Fruit fly (Drosophila melanogaster) whole organism, embryonic: Measurements from ENCODE around the gene CG8128.

ENCODE experiments used
- Aef1 ChIP-seq: fragments of 200-800 bp; sonication (Bioruptor generic); IDR thresholded peaks from 3 replicates; pipeline ENCODE4 v1.3.6; 2022; ENCODE audit warnings: missing biosample characterization, missing genetic modification characterization
- Asciz ChIP-seq: fragments of 200-800 bp; sonication (Bioruptor generic); optimal IDR thresholded peaks from 2 replicates; lab custom pipeline; 2017; ENCODE audit warnings: missing biosample characterization, mild to moderate bottlenecking, missing genetic modification characterization, missing genetic modification reagents
- Bgb ChIP-seq: fragments of 200-800 bp; sonication (Bioruptor generic); IDR thresholded peaks from 2 replicates; pipeline ENCODE4 v1.3.6; 2022; ENCODE audit warnings: missing biosample characterization, missing genetic modification characterization; ENCODE audit not compliant: partially characterized antibody
- CG1024 ChIP-seq: fragments of 200-800 bp; sonication (Bioruptor generic); IDR thresholded peaks from 2 replicates; pipeline ENCODE4 v1.3.6; 2022; ENCODE audit warnings: missing biosample characterization, missing genetic modification characterization
- CG10274 ChIP-seq: fragments of 200-800 bp; sonication (Bioruptor generic); optimal IDR thresholded peaks from 3 replicates; lab custom pipeline; 2017; ENCODE audit warnings: missing biosample characterization, mild to moderate bottlenecking, missing genetic modification characterization
- CG10366 ChIP-seq: fragments of 200-800 bp; sonication (Bioruptor generic); IDR thresholded peaks from 2 replicates; pipeline ENCODE4 v1.3.6; 2022; ENCODE audit warnings: missing biosample characterization, missing genetic modification characterization
- CG10979 ChIP-seq: fragments of 200-800 bp; sonication (Bioruptor generic); optimal IDR thresholded peaks from 2 replicates; lab custom pipeline; 2018; ENCODE audit warnings: missing biosample characterization, mild to moderate bottlenecking, missing genetic modification characterization, moderate library complexity
- CG11085 ChIP-seq: fragments of 200-800 bp; sonication (Bioruptor generic); IDR thresholded peaks from 2 replicates; pipeline ENCODE4 v1.3.6; 2022; ENCODE audit warnings: missing biosample characterization, missing genetic modification characterization
- CG12769 ChIP-seq: fragments of 200-800 bp; sonication (Bioruptor generic); optimal IDR thresholded peaks from 2 replicates; lab custom pipeline; 2019; ENCODE audit warnings: missing biosample characterization, mild to moderate bottlenecking, missing genetic modification characterization, moderate library complexity
- CG13123 ChIP-seq: fragments of 200-800 bp; sonication (Bioruptor generic); optimal IDR thresholded peaks from 2 replicates; lab custom pipeline; 2016; ENCODE audit warnings: missing biosample characterization, missing genetic modification characterization
- CG17829 ChIP-seq: fragments of 200-800 bp; optimal IDR thresholded peaks from 2 replicates; lab custom pipeline; 2019; ENCODE audit warnings: missing biosample characterization, mild to moderate bottlenecking, missing genetic modification characterization, moderate library complexity
- CG18599 ChIP-seq: fragments of 200-800 bp; sonication (Bioruptor generic); optimal IDR thresholded peaks from 3 replicates; lab custom pipeline; 2017; ENCODE audit warnings: missing biosample characterization, missing genetic modification characterization, mild to moderate bottlenecking, moderate library complexity, missing genetic modification reagents
- CG18619 ChIP-seq: fragments of 200-800 bp; sonication (Bioruptor generic); optimal IDR thresholded peaks from 3 replicates; lab custom pipeline; 2017; ENCODE audit warnings: missing biosample characterization, mild to moderate bottlenecking, missing genetic modification characterization
- CG31224 ChIP-seq: fragments of 200-800 bp; sonication (Bioruptor generic); IDR thresholded peaks from 2 replicates; pipeline ENCODE4 v1.3.6; 2022; ENCODE audit warnings: missing biosample characterization, missing genetic modification characterization
- CG42726 ChIP-seq: fragments of 200-800 bp; sonication (Bioruptor generic); IDR thresholded peaks from 2 replicates; pipeline ENCODE4 v1.3.6; 2022; ENCODE audit warnings: missing biosample characterization, missing genetic modification characterization; ENCODE audit not compliant: partially characterized antibody
- CG4404 ChIP-seq: fragments of 200-800 bp; sonication (Bioruptor generic); IDR thresholded peaks from 2 replicates; pipeline ENCODE4 v1.3.6; 2022; ENCODE audit warnings: missing biosample characterization, missing genetic modification characterization
- CG4424 ChIP-seq: fragments of 200-800 bp; sonication (Bioruptor generic); optimal IDR thresholded peaks from 3 replicates; lab custom pipeline; 2016; ENCODE audit warnings: missing biosample characterization, missing genetic modification characterization
- CG7372 ChIP-seq: fragments of 200-800 bp; sonication (Bioruptor generic); IDR thresholded peaks from 2 replicates; pipeline ENCODE4 v1.3.6; 2022; ENCODE audit warnings: missing biosample characterization, missing genetic modification characterization
- CG8388 ChIP-seq: fragments of 200-800 bp; sonication (Bioruptor generic); optimal IDR thresholded peaks from 2 replicates; lab custom pipeline; 2019; ENCODE audit warnings: missing biosample characterization, mild to moderate bottlenecking, missing genetic modification characterization, moderate library complexity
- CG9932 ChIP-seq: fragments of 200-800 bp; sonication (Bioruptor generic); IDR thresholded peaks from 2 replicates; pipeline ENCODE4 v1.3.6; 2022; ENCODE audit warnings: missing biosample characterization, missing genetic modification characterization
- CTCF ChIP-seq: fragments of 200-800 bp; sonication (Bioruptor generic); optimal IDR thresholded peaks from 2 replicates; lab custom pipeline; 2017; ENCODE audit warnings: missing biosample characterization, mild to moderate bottlenecking, missing genetic modification characterization, moderate library complexity
- Dbx ChIP-seq: fragments of 200-800 bp; sonication (Bioruptor generic); IDR thresholded peaks from 3 replicates; pipeline ENCODE4 v1.3.6; 2022; ENCODE audit warnings: missing biosample characterization, missing genetic modification characterization
- Deaf1 ChIP-seq: fragments of 200-800 bp; optimal IDR thresholded peaks from 3 replicates; lab custom pipeline; 2019; ENCODE audit warnings: missing biosample characterization, mild to moderate bottlenecking, missing genetic modification characterization, moderate library complexity
- Ets65A ChIP-seq: fragments of 200-800 bp; sonication (Bioruptor generic); peaks from one replicate; lab custom pipeline; 2016; ENCODE audit warnings: missing biosample characterization, missing genetic modification characterization
- HHEX ChIP-seq: fragments of 200-800 bp; sonication (Bioruptor generic); optimal IDR thresholded peaks from 3 replicates; lab custom pipeline; 2017; ENCODE audit warnings: missing biosample characterization, mild to moderate bottlenecking, missing genetic modification characterization, missing genetic modification reagents
- Hr3 ChIP-seq: fragments of 200-800 bp; sonication (Bioruptor generic); optimal IDR thresholded peaks from 3 replicates; lab custom pipeline; 2016; ENCODE audit warnings: missing biosample characterization, missing genetic modification characterization
- Mrtf ChIP-seq: fragments of 200-800 bp; sonication (Bioruptor generic); IDR thresholded peaks from 3 replicates; pipeline ENCODE4 v1.3.6; 2022; ENCODE audit warnings: missing biosample characterization, missing genetic modification characterization
- Oli ChIP-seq: fragments of 200-800 bp; sonication (Bioruptor generic); optimal IDR thresholded peaks from 2 replicates; lab custom pipeline; 2018; ENCODE audit warnings: missing biosample characterization, mild to moderate bottlenecking, missing genetic modification characterization, moderate library complexity
- Sin3A ChIP-seq: fragments of >200 bp; optimal IDR thresholded peaks from 2 replicates; lab custom pipeline; 2018
- Six4 ChIP-seq: fragments of 200-800 bp; sonication (Bioruptor generic); optimal IDR thresholded peaks from 2 replicates; lab custom pipeline; 2016; ENCODE audit warnings: missing biosample characterization, missing genetic modification characterization
- Ssrp ChIP-seq: fragments of 200-800 bp; sonication (Bioruptor generic); optimal IDR thresholded peaks from 2 replicates; lab custom pipeline; 2018; ENCODE audit warnings: missing biosample characterization, mild to moderate bottlenecking, missing genetic modification characterization, moderate library complexity
- Usf ChIP-seq: fragments of 200-800 bp; sonication (Bioruptor generic); optimal IDR thresholded peaks from 2 replicates; lab custom pipeline; 2017; ENCODE audit warnings: missing genotype, missing biosample characterization, missing genetic modification characterization
- Xbp1 ChIP-seq: fragments of 200-800 bp; sonication (Bioruptor generic); optimal IDR thresholded peaks from 3 replicates; lab custom pipeline; 2016; ENCODE audit warnings: missing biosample characterization, mild to moderate bottlenecking, missing genetic modification characterization
- Xrp1 ChIP-seq: fragments of 200-800 bp; sonication (Bioruptor generic); IDR thresholded peaks from 2 replicates; pipeline ENCODE4 v1.3.6; 2022; ENCODE audit warnings: missing biosample characterization, missing genetic modification characterization
- ap ChIP-seq: fragments of 200-800 bp; sonication (Bioruptor generic); IDR thresholded peaks from 2 replicates; pipeline ENCODE4 v1.3.6; 2022; ENCODE audit warnings: missing biosample characterization, missing genetic modification characterization
- ara ChIP-seq: fragments of 200-800 bp; sonication (Bioruptor generic); IDR thresholded peaks from 2 replicates; pipeline ENCODE4 v1.3.6; 2022; ENCODE audit warnings: missing biosample characterization, missing genetic modification characterization
- esg ChIP-seq: fragments of 200-800 bp; sonication (Bioruptor generic); conservative IDR thresholded peaks from 2 replicates; pipeline ENCODE4 v1.3.6; 2022; ENCODE audit warnings: missing biosample characterization, missing genetic modification characterization
- gcm2 ChIP-seq: fragments of 200-800 bp; sonication (Bioruptor generic); optimal IDR thresholded peaks from 2 replicates; lab custom pipeline; 2016; ENCODE audit warnings: missing biosample characterization, missing genetic modification characterization
- gem ChIP-seq: fragments of 200-800 bp; sonication (Bioruptor generic); optimal IDR thresholded peaks from 2 replicates; lab custom pipeline; 2019; ENCODE audit warnings: missing biosample characterization, mild to moderate bottlenecking, missing genetic modification characterization, moderate library complexity
- insv ChIP-seq, 2 experiments: fragments of 200-800 bp; sonication (Bioruptor generic); optimal IDR thresholded peaks; 3 replicates each; lab custom pipeline; 2016 to 2018; ENCODE audit warnings: missing biosample characterization in 2 of 2, missing genetic modification characterization in 2 of 2
- pita ChIP-seq: fragments of 200-800 bp; sonication (Bioruptor generic); optimal IDR thresholded peaks from 2 replicates; lab custom pipeline; 2017; ENCODE audit warnings: missing biosample characterization, mild to moderate bottlenecking, missing genetic modification characterization
- pnt ChIP-seq: fragments of 200-800 bp; sonication (Bioruptor generic); optimal IDR thresholded peaks from 3 replicates; lab custom pipeline; 2016; ENCODE audit warnings: missing biosample characterization, missing genetic modification characterization
- repo ChIP-seq: fragments of 200-800 bp; sonication (Bioruptor generic); optimal IDR thresholded peaks from 2 replicates; lab custom pipeline; 2016; ENCODE audit warnings: missing biosample characterization, missing genetic modification characterization
- ro ChIP-seq: fragments of 200-800 bp; sonication (Bioruptor generic); IDR thresholded peaks from 2 replicates; pipeline ENCODE4 v1.3.6; 2022; ENCODE audit warnings: missing biosample characterization, missing genetic modification characterization
- row ChIP-seq: fragments of 200-800 bp; sonication (Bioruptor generic); IDR thresholded peaks from 3 replicates; pipeline ENCODE4 v1.3.6; 2022; ENCODE audit warnings: missing biosample characterization, missing genetic modification characterization
- tna ChIP-seq: fragments of 200-800 bp; sonication (Bioruptor generic); IDR thresholded peaks from 2 replicates; pipeline ENCODE4 v1.3.6; 2022; ENCODE audit warnings: missing biosample characterization, missing genetic modification characterization; ENCODE audit not compliant: partially characterized antibody
- trem ChIP-seq: fragments of 200-800 bp; optimal IDR thresholded peaks from 3 replicates; lab custom pipeline; 2019; ENCODE audit warnings: missing biosample characterization, mild to moderate bottlenecking, missing genetic modification characterization, moderate library complexity
- vnd ChIP-seq: fragments of 200-800 bp; sonication (Bioruptor generic); IDR thresholded peaks from 3 replicates; pipeline ENCODE4 v1.3.6; 2022; ENCODE audit warnings: missing biosample characterization, missing genetic modification characterization; ENCODE audit not compliant: partially characterized antibody
- zen2 ChIP-seq: fragments of 200-800 bp; sonication (Bioruptor generic); IDR thresholded peaks from 3 replicates; pipeline ENCODE4 v1.3.6; 2022; ENCODE audit warnings: missing biosample characterization, missing genetic modification characterization; ENCODE audit not compliant: partially characterized antibody
- zfh1 ChIP-seq: fragments of 200-800 bp; sonication (Bioruptor generic); IDR thresholded peaks from 3 replicates; pipeline ENCODE4 v1.3.6; 2022; ENCODE audit warnings: missing biosample characterization, missing genetic modification characterization
- zfh2 ChIP-seq: fragments of 200-800 bp; sonication (Bioruptor generic); optimal IDR thresholded peaks from 2 replicates; lab custom pipeline; 2016; ENCODE audit warnings: missing biosample characterization, missing genetic modification characterization

Gene CG8128

DNA sequence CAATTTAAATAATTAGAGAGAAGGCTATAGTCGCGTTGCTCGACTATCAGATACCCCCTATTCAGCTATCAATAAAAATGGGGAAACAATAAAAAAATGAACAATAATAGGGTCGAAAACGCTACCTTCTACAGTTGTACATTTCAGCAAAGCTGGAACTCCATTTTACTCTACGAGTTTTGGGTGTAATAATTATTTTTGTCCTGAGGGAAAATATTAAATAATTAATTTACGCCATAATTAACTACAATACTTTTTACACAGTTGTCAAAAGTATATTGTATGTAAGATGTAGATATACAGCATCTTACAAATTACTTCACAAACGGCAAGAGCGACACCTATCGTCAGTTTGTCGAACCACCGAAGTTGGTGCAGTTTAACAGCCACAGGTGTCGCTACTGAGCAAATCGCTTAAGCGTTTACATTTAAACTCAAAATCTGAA is 43.9 kb upstream of the CG8128 start (continued):
- TF ChIP-seq esg (GFP tag; lab: Robert Waterston, UW) (no peak), CG31224 (GFP tag; lab: Robert Waterston, UW) (0 out of 2 replicates have a peak, but pooled peaks have one; percentile 17), Xrp1 (GFP tag; lab: Robert Waterston, UW) (no peak), pita (GFP tag; lab: Kevin White, UChicago) (peak; percentile 53), Ets65A (peak; percentile 94), CG9932 (peak; percentile 59; the same call in 1 of the 2 replicates), trem (peak; percentile 9), CTCF (GFP tag; lab: Kevin White, UChicago) (peak; percentile 97), HHEX (no peak), CG10366 (GFP tag; lab: Robert Waterston, UW) (no peak), Sin3A (no peak), gem (tag; lab: Kevin White, UChicago) (peak; percentile 44), CG8388 (no peak), Bgb (GFP tag; lab: Robert Waterston, UW) (peak; percentile 74), Oli (tag; lab: Kevin White, UChicago) (peak; percentile 13), CG12769 (tag; lab: Kevin White, UChicago) (no peak), CG18619 (GFP tag; lab: Kevin White, UChicago) (no peak), zfh2 (GFP tag; lab: Kevin White, UChicago) (peak; percentile 1), CG18599 (GFP tag; lab: Kevin White, UChicago) (no peak), CG4424 (GFP tag; lab: Kevin White, UChicago) (peak; percentile 8), Deaf1 (tag; lab: Kevin White, UChicago) (no peak), Xbp1 (GFP tag; lab: Kevin White, UChicago) (peak; percentile 68), gcm2 (GFP tag; lab: Kevin White, UChicago) (no peak), CG42726 (GFP tag; lab: Robert Waterston, UW) (peak; percentile 60), vnd (GFP tag; lab: Robert Waterston, UW) (peak; percentile 75), Asciz (GFP tag; lab: Kevin White, UChicago) (no peak), tna (GFP tag; lab: Robert Waterston, UW) (peak; percentile 87), repo (GFP tag; lab: Kevin White, UChicago) (no peak), Six4 (GFP tag; lab: Kevin White, UChicago) (no peak), ap (GFP tag; lab: Robert Waterston, UW) (0 out of 2 replicates have a peak, but pooled peaks have one; percentile 9), Usf (no peak), row (0 out of 3 replicates have a peak, but pooled peaks have one; percentile 12), Ssrp (no peak), CG11085 (GFP tag; lab: Robert Waterston, UW) (0 out of 2 replicates have a peak, but pooled peaks have one; percentile 35), insv (GFP tag; optimal IDR thresholded peaks at IDR 0.05; lab: Kevin White, UChicago) (peak in 1 of 2 experiments; percentile 4), CG10979 (tag; lab: Kevin White, UChicago) (peak; percentile 17), CG4404 (no peak), pnt (GFP tag; lab: Kevin White, UChicago) (peak; percentile 17), CG1024 (GFP tag; lab: Robert Waterston, UW) (peak; percentile 31; the same call in 1 of the 2 replicates), ro (GFP tag; lab: Robert Waterston, UW) (no peak), CG10274 (GFP tag; lab: Kevin White, UChicago) (no peak), zen2 (GFP tag; lab: Robert Waterston, UW) (0 out of 3 replicates have a peak, but pooled peaks have one; percentile 27), CG7372 (0 out of 2 replicates have a peak, but pooled peaks have one; percentile 6), Hr3 (peak; percentile 47), zfh1 (GFP tag; lab: Robert Waterston, UW) (0 out of 3 replicates have a peak, but pooled peaks have one; percentile 35), Dbx (GFP tag; lab: Robert Waterston, UW) (0 out of 3 replicates have a peak, but pooled peaks have one; percentile 48), CG17829 (tag; lab: Kevin White, UChicago) (peak; percentile 60), Mrtf (no peak; the same call in 2 of the 3 replicates), CG13123 (no peak), Aef1 (GFP tag; lab: Robert Waterston, UW) (peak; percentile 55; the same call in 2 of the 3 replicates), ara (peak; percentile 23; the same call in 1 of the 2 replicates)
